Fruit fly (Drosophila melanogaster): ENCODE data around the gene out.
A peak's percentile ranks its signal among the peaks of the same experiment; 100 is the strongest.

The out gene

DNA sequence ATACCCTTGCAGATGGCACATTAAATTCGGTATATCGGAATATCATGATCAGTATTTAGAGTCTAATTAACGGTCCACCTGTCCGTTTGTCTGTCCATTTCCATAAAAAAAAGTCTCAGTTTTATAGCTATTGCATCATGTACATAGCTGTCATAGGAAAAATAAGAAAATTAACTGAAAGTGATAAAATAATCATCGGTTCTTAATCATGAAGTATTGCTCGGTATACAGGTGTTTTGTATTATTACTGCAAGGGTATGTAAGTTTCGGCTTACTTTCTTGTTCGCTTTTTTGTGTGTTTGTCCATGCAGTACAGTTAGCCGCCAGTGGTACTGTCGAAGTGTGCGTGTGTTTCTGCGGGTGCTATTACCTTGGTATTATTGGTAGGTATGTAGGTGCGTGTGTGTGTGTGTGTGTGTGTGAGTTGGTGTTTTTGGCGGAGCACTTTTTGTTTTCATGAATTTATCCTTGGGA is 32.8 kb upstream of the out start (continued):
- TF ChIP-seq Ets21C (GFP tag; optimal IDR thresholded peaks at IDR 0.05) (peak; percentile 71), CG9139 (GFP tag; optimal IDR thresholded peaks at IDR 0.05) (no peak), lz (GFP tag; optimal IDR thresholded peaks at IDR 0.05) (peak; percentile 82), CG34406 (GFP tag; optimal IDR thresholded peaks at IDR 0.05) (peak; percentile 67), Hr39 (GFP tag; optimal IDR thresholded peaks at IDR 0.05) (peak; percentile 83), CG16779 (tag; optimal IDR thresholded peaks at IDR 0.05) (no peak), eg (GFP tag; IDR thresholded peaks at IDR 0.05) (peak; percentile 60; the same call in 1 of the 3 replicates), Hr38 (GFP tag; optimal IDR thresholded peaks at IDR 0.05) (no peak), CG10631 (GFP tag; optimal IDR thresholded peaks at IDR 0.05) (peak; percentile 59)

DNA sequence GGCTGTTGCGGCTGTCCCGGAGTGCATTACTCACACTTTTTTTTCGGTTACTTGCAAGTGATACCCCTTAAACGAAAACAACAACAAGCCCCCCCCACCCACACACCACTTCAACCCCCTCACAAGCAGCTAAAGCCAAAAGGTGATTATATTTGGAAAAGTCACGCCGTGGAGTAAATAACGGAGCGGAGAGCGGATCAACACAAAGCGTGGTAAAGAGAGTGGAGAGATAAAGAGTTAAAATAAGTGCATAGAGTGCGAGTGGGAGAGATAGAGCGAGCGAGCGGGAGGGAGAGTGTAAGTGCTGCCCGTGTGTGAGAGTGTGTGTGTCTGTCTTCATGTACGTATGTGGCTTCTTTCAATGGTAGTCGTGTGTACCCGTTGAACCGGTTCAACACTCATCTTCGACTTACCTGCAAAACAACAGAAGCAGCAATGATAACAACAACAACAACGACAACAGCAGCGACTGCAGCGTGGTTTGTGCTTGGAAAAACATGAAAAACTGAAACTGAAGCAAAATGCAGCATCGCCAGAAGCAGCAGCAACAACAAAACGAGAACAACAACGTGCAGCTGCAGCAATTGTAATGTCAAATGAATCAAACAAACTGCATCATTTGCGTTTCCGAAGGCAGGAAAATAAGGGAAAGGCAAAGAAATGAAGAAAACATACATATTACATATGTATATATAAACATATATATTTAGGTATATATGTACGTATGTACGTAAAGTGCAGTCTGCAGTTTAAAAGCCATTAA is 31.7 kb upstream of the out start:
- TF ChIP-seq Gug (GFP tag; IDR thresholded peaks at IDR 0.05) (no peak), pdm3 (GFP tag; optimal IDR thresholded peaks at IDR 0.05) (no peak), ss (GFP tag; optimal IDR thresholded peaks at IDR 0.05) (peak in 1 of 2 experiments; percentile 24), Smox (GFP tag; optimal IDR thresholded peaks at IDR 0.05) (no peak), svp (GFP tag) (peak; percentile 28), lz (GFP tag; optimal IDR thresholded peaks at IDR 0.05) (no peak), CG15336 (GFP tag; IDR thresholded peaks at IDR 0.05) (no peak), Ets96B (tag; optimal IDR thresholded peaks at IDR 0.05) (no peak), CG10669 (GFP tag; optimal IDR thresholded peaks at IDR 0.05) (no peak), dsx (GFP tag; optimal IDR thresholded peaks at IDR 0.05; ENCODE audit: poor library complexity, severe bottlenecking) (no peak), CG8632 (GFP tag; optimal IDR thresholded peaks at IDR 0.05) (no peak), CG11902 (GFP tag; optimal IDR thresholded peaks at IDR 0.05) (no peak), CG1621 (tag; optimal IDR thresholded peaks at IDR 0.05) (no peak), Eip78C (GFP tag) (peak; percentile 59), CG11294 (GFP tag; IDR thresholded peaks at IDR 0.05) (no peak), CG6163 (GFP tag; IDR thresholded peaks at IDR 0.05) (peak; percentile 54), Eip75B (GFP tag; optimal IDR thresholded peaks at IDR 0.05) (no peak), esn (GFP tag; optimal IDR thresholded peaks at IDR 0.05) (no peak), fkh (GFP tag; optimal IDR thresholded peaks at IDR 0.05) (peak; percentile 56), Lpt (GFP tag; optimal IDR thresholded peaks at IDR 0.05) (peak; percentile 46), topi (GFP tag; optimal IDR thresholded peaks at IDR 0.05) (no peak), CG3032 (tag; optimal IDR thresholded peaks at IDR 0.05) (no peak)

DNA sequence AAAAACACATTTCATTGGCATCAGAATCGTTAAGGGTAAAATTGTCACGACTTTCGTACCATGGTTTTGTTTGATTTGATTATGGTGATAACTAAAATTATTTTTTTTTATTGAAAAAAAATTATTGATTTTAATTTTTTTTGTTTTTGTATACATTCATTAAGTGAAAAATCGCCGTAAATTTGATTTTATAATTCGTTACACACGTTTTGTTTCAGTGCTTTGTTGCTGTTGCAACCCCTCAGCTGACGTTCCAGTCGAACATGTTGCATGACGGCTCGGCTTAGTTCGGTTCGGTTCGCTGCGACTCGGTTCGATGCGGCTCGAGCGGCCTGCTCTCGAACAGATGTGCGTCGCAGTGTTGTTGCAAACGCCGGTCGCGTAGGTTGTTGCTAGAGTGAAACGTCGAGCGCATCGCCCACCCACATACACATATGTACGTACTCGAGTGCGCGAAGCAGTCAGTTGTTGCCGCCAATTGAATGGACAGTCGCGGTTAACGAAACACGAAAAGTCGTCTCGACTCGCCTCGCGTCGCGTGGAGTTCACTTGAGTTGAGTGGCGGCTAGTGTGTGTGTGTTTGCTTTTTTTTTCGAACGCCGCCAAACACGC is 31.0 kb upstream of the out start, which contains the start of gene kek5:
kek5 (plus strand) TSS at position 352 of the 612 bp plus-strand sequence.
- TF ChIP-seq Lpt (GFP tag; optimal IDR thresholded peaks at IDR 0.05) (no peak), CG16779 (tag; optimal IDR thresholded peaks at IDR 0.05) (no peak), Hr4 (GFP tag; optimal IDR thresholded peaks at IDR 0.05) (peak; percentile 40), CG8632 (GFP tag; optimal IDR thresholded peaks at IDR 0.05) (peak; percentile 35), spab (GFP tag; optimal IDR thresholded peaks at IDR 0.05) (no peak), Eip75B (GFP tag; optimal IDR thresholded peaks at IDR 0.05) (peak; percentile 17), CG7368 (GFP tag; optimal IDR thresholded peaks at IDR 0.05) (no peak), Gug (GFP tag; IDR thresholded peaks at IDR 0.05) (no peak), CG8119 (GFP tag; IDR thresholded peaks at IDR 0.05) (peak; percentile 72; the same call in 2 of the 3 replicates), fkh (GFP tag; optimal IDR thresholded peaks at IDR 0.05) (peak; percentile 50), Sox15 (GFP tag; optimal IDR thresholded peaks at IDR 0.05) (no peak), CG6854 (GFP tag; optimal IDR thresholded peaks at IDR 0.05) (no peak), Eip78C (GFP tag) (peak; percentile 77), CG3032 (tag; optimal IDR thresholded peaks at IDR 0.05) (no peak), Hr38 (GFP tag; optimal IDR thresholded peaks at IDR 0.05) (no peak), CG11762 (GFP tag; optimal IDR thresholded peaks at IDR 0.05; ENCODE audit: insufficient read depth) (no peak), CG6808 (GFP tag; optimal IDR thresholded peaks at IDR 0.05) (no peak), salr (GFP tag; optimal IDR thresholded peaks at IDR 0.05) (no peak), CG8319 (GFP tag; optimal IDR thresholded peaks at IDR 0.05) (no peak), CG6792 (GFP tag; optimal IDR thresholded peaks at IDR 0.05) (peak; percentile 34), ss (GFP tag; optimal IDR thresholded peaks at IDR 0.05) (no peak), Blimp-1 (GFP tag; optimal IDR thresholded peaks at IDR 0.05) (no peak), Hr39 (GFP tag; optimal IDR thresholded peaks at IDR 0.05) (no peak), CG32006 (GFP tag; optimal IDR thresholded peaks at IDR 0.05) (peak; percentile 50), fd85E (GFP tag; optimal IDR thresholded peaks at IDR 0.05) (no peak), CG11294 (GFP tag; IDR thresholded peaks at IDR 0.05) (no peak), CG10669 (GFP tag; optimal IDR thresholded peaks at IDR 0.05) (no peak), CG15336 (GFP tag; IDR thresholded peaks at IDR 0.05) (peak; percentile 76), Smox (GFP tag; optimal IDR thresholded peaks at IDR 0.05) (peak; percentile 53), CG11902 (GFP tag; optimal IDR thresholded peaks at IDR 0.05) (no peak), eg (GFP tag; IDR thresholded peaks at IDR 0.05) (peak; percentile 56; the same call in 1 of the 3 replicates)

All from whole organism, prepupa.